Fruit fly (Drosophila melanogaster) whole organism, embryonic: ENCODE data around the gene CG32712.

Source experiments
- Abd-B ChIP-seq: fragments of 200-800 bp; sonication (Bioruptor generic); optimal IDR thresholded peaks from 2 replicates; lab custom pipeline; 2018; ENCODE audit warnings: missing biosample characterization, mild to moderate bottlenecking, missing genetic modification characterization, moderate library complexity
- CG11398 ChIP-seq: fragments of 200-800 bp; sonication (Bioruptor generic); optimal IDR thresholded peaks from 2 replicates; lab custom pipeline; 2016; ENCODE audit warnings: missing biosample characterization, missing genetic modification characterization
- CG13894 ChIP-seq: fragments of 200-800 bp; sonication (Bioruptor generic); optimal IDR thresholded peaks from 3 replicates; lab custom pipeline; 2018; ENCODE audit warnings: missing biosample characterization, mild to moderate bottlenecking, missing genetic modification characterization, moderate library complexity
- CG16779 ChIP-seq: fragments of 200-800 bp; sonication (Bioruptor generic); IDR thresholded peaks from 2 replicates; pipeline ENCODE4 v1.3.6; 2022; ENCODE audit warnings: missing biosample characterization, missing genetic modification characterization
- NC2β ChIP-seq: fragments of 200-800 bp; sonication (Bioruptor generic); optimal IDR thresholded peaks from 2 replicates; lab custom pipeline; 2016; ENCODE audit warnings: missing biosample characterization, missing genetic modification characterization
- h ChIP-seq: fragments of >200 bp; optimal IDR thresholded peaks from 2 replicates; lab custom pipeline; 2017
- lbe ChIP-seq: fragments of 200-800 bp; sonication (Bioruptor generic); optimal IDR thresholded peaks from 2 replicates; lab custom pipeline; 2016; ENCODE audit warnings: missing biosample characterization, mild to moderate bottlenecking, missing genetic modification characterization
- sisA ChIP-seq: fragments of 200-800 bp; sonication (Bioruptor generic); IDR thresholded peaks from 2 replicates; pipeline ENCODE4 v1.3.6; 2022; ENCODE audit warnings: missing biosample characterization, missing genetic modification characterization

DNA sequence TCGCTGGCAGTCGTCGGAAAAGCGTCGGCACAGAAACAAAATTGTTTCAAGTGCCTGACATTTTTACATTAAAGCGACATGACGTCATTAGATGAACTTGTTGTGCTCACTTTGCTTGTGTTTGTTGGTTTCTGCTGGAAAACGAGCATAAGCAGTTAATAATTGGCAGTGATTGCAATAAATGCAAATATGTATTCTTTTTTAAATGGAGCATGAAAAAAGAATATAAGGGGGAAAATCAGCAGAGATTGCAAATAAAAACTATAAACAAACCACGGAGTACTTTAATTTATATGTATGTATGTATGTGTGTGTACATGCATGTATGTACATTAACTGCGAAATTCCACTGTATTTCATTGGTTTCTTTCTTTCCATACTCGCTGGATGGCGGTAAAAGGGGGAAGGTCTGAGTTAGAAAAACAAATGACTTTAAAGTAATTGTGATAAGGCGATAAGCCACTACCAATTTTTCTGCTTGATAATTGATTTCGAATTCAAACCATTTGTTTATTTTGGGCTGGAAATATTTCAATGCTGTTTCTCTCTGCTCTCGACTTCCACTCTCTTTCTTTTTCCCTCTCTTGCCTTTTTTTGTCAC lies 20.0 kb downstream of the CG32712 start:
- TF ChIP-seq lbe (GFP tag; lab: Kevin White, UChicago), result no peak
- no peak for TF ChIP-seq CG11398
- no peak for TF ChIP-seq Abd-B
- TF ChIP-seq CG13894 (tag; lab: Kevin White, UChicago), result no peak
- TF ChIP-seq h (lab: Kevin White, UChicago), result no peak
- no peak for TF ChIP-seq sisA (GFP tag; lab: Robert Waterston, UW)
- no peak for TF ChIP-seq NC2β (GFP tag; lab: Kevin White, UChicago)
- no peak for TF ChIP-seq CG16779 (GFP tag; lab: Robert Waterston, UW)
